Worm (Caenorhabditis elegans): ENCODE measurements around the gene otpl-2.
A peak's percentile ranks its signal among the peaks of the same experiment; 100 is the strongest.

The otpl-2 gene

DNA sequence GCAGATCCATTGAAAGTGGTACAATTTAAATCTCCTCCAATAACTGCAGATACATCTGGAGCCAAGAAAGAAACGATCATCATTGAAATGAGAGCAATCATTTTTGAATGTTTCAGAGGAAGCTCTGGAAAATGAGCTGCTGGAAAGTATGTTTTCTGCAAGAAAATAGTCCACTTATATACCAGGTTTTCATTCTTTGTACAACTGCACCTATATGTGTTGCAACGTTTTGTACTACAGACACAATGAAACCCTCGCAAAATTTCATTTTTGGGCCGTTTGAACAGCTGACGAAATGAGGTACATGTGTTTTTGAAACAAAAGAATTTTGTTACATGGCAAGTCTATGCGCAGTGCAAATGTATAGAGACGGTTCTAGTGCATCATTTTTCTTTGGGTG, 44.8 kb downstream of the otpl-2 start, which contains the start of gene T05B4.9:
T05B4.9 (minus strand) TSS at position 101 of the 400 bp plus-strand sequence.
- TF ChIP-seq ceh-91 (GFP tag; IDR thresholded peaks at IDR 0.05): no peak
- no peak for TF ChIP-seq F49E8.2 (tag; optimal IDR thresholded peaks at IDR 0.05; ENCODE audit: insufficient read depth)
- TF ChIP-seq Y53F4B.3 (GFP tag; IDR thresholded peaks at IDR 0.05): no peak
- TF ChIP-seq B0019.2 (GFP tag; conservative IDR thresholded peaks at IDR 0.05): no peak

DNA sequence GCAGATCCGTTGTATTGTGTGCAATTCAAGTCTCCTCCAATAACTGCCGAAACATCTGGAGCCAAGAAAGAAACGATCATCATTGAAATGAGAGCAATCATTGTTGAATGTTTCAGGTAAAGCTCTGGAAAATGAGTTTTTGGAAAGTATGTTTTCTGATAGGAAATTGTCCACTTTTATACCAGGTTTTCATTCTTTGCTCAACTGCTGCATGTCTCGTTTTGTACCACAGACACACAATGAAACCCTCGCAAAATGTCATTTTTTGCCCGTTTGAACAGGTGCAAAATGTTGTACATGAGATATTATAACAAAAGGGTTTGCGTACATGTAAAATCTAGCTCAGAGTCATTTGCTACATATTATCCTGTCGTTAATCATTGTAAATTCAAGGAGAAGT, 47.1 kb downstream of the otpl-2 start, which contains the start of gene T05B4.10:
T05B4.10 (minus strand) TSS at position 101 of the 400 bp plus-strand sequence.
- TF ChIP-seq akir-1 (GFP tag; optimal IDR thresholded peaks at IDR 0.05) (no peak), F49E8.2 (tag; optimal IDR thresholded peaks at IDR 0.05; ENCODE audit: insufficient read depth) (no peak), nhr-27 (tag; optimal IDR thresholded peaks at IDR 0.05) (no peak), ztf-28 (GFP tag; IDR thresholded peaks at IDR 0.05) (no peak), nfya-2 (GFP tag; IDR thresholded peaks at IDR 0.05) (no peak), tbp1 (GFP tag; optimal IDR thresholded peaks at IDR 0.05) (no peak), ztf-22 (GFP tag; optimal IDR thresholded peaks at IDR 0.05) (no peak), snpc-3.4 (tag; optimal IDR thresholded peaks at IDR 0.05) (no peak), nhr-179 (tag; optimal IDR thresholded peaks at IDR 0.05) (no peak), sea-2 (GFP tag; IDR thresholded peaks at IDR 0.05) (no peak), lin-54 (GFP tag; optimal IDR thresholded peaks at IDR 0.05) (no peak)

DNA sequence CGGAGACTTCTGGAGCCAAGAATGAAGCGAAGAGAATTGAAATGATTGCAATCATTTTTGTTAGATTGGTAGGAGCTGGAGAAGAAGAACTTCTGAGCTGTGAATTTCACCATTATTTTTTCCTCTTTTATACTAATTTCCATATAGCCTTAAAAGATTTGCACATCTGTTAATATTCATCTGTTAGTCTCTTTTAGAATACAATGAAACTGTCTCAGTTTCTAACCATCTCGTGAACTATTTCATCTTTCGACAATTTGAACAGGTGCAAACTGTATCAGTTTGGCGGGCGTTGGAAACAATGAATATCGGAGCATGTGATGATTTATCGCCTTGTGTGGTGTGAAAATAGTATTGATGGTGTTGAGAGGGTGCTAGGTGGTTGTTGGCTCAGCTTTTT, 48.9 kb downstream of the otpl-2 start, which contains the start of gene phat-5:
phat-5 (minus strand) TSS at position 101 of the 400 bp plus-strand sequence.
- TF ChIP-seq ztf-3 (GFP tag; optimal IDR thresholded peaks at IDR 0.05) (no peak), madf-3 (GFP tag; IDR thresholded peaks at IDR 0.05) (no peak), ama-1 (optimal IDR thresholded peaks at IDR 0.05) (no peak), ama-1 (GFP tag; optimal IDR thresholded peaks at IDR 0.05) (no peak), ccch-3 (GFP tag; optimal IDR thresholded peaks at IDR 0.05) (no peak), tbp1 (GFP tag; optimal IDR thresholded peaks at IDR 0.05) (no peak), madf-8 (GFP tag; conservative IDR thresholded peaks at IDR 0.05) (no peak)

DNA sequence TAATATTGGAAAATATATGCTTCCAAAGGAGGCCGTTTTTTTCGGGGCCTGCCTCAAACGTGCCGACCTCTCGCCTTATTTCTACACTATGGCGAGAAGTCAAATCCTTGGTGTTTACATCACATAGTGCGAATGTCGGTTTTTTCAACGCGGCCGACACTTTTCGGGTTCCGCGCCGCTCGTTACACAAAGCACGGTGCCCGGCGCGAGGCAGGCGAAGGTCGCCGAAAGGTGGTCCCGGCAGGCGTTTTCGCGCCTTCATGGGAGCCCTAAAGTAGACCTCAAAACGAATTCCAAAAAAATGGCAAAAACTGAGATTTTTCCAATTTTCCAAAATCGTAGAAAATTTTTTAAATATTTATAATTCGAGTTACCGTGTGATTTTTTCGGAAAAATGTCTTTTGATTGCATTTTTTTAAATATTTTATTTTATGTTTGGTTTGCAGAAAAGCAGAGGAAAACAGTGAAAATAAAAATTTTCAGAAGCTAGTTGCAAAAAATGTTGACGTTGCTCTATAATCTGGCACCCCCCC, 52.1 kb downstream of the otpl-2 start, which contains the start of gene T05B4.12:
T05B4.12 (minus strand) TSS at position 483 of the 533 bp plus-strand sequence.
- TF ChIP-seq zfh-2 (GFP tag; conservative IDR thresholded peaks at IDR 0.05) (peak; percentile 71), F23B12.7 (tag; optimal IDR thresholded peaks at IDR 0.05; ENCODE audit: insufficient read depth) (no peak)

All from whole organism, young adult.